Fruit fly (Drosophila melanogaster): ENCODE data around the gene rst.

rst gene

DNA sequence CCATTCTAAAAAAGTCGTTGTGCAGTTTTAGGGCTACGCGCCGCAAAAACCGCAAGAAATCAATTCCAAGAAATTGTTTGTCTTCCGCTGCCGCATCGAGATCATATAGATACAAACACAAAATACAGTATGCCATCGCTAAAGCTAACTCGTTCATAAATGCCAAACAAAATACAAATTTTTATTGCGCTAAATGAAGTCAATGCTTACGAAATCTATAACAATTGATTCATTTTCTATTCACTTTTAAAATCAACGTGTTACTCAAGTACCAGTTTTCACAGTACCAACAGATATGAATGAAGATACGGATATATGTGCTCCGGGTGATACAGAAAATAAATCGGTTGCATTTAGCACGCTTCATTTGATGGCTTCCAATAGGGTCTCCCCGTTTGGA lies 34.1 kb upstream of the rst start (continued):
- TF ChIP-seq CG12391 (tag; optimal IDR thresholded peaks at IDR 0.05) (peak; percentile 60), rib (GFP tag; IDR thresholded peaks at IDR 0.05) (no peak), CG14860 (GFP tag; IDR thresholded peaks at IDR 0.05; ENCODE audit: partially characterized antibody) (no peak), CG6272 (GFP tag; IDR thresholded peaks at IDR 0.05) (no peak), CG4360 (GFP tag; IDR thresholded peaks at IDR 0.05) (no peak), Deaf1 (tag; optimal IDR thresholded peaks at IDR 0.05) (no peak), cato (GFP tag; optimal IDR thresholded peaks at IDR 0.05; ENCODE audit: borderline replicate concordance) (no peak), ken (GFP tag; IDR thresholded peaks at IDR 0.05) (peak; percentile 78), Taf1 (GFP tag; IDR thresholded peaks at IDR 0.05) (no peak), CG10431 (GFP tag; optimal IDR thresholded peaks at IDR 0.05) (no peak), CG8944 (GFP tag; optimal IDR thresholded peaks at IDR 0.05) (peak; percentile 10), CG31388 (GFP tag; optimal IDR thresholded peaks at IDR 0.05) (peak; percentile 26), CG3407 (GFP tag; optimal IDR thresholded peaks at IDR 0.05) (peak; percentile 25), CG10274 (GFP tag; optimal IDR thresholded peaks at IDR 0.05) (no peak), br (optimal IDR thresholded peaks at IDR 0.05) (no peak), CG1832 (GFP tag; optimal IDR thresholded peaks at IDR 0.05) (no peak), CG17612 (GFP tag; IDR thresholded peaks at IDR 0.05) (no peak), Ssrp (tag; optimal IDR thresholded peaks at IDR 0.05) (peak; percentile 58), Atf6 (GFP tag; IDR thresholded peaks at IDR 0.05) (no peak), GATAe (GFP tag; conservative IDR thresholded peaks at IDR 0.05) (no peak), dmrt11E (tag; optimal IDR thresholded peaks at IDR 0.05) (peak; percentile 49), CG7745 (tag; optimal IDR thresholded peaks at IDR 0.05) (no peak), vvl (GFP tag; IDR thresholded peaks at IDR 0.05) (peak; percentile 67), ssp (GFP tag; IDR thresholded peaks at IDR 0.05) (0 out of 2 replicates have a peak, but pooled peaks have one; percentile 43), Blimp-1 (GFP tag; optimal IDR thresholded peaks at IDR 0.05) (peak; percentile 67), slp2 (GFP tag; optimal IDR thresholded peaks at IDR 0.05) (peak; percentile 25), CG17829 (tag; optimal IDR thresholded peaks at IDR 0.05) (peak; percentile 63), CG10321 (GFP tag; IDR thresholded peaks at IDR 0.05) (no peak), Asciz (GFP tag; optimal IDR thresholded peaks at IDR 0.05) (peak; percentile 43), Hey (tag; optimal IDR thresholded peaks at IDR 0.05) (no peak), unpg (GFP tag; optimal IDR thresholded peaks at IDR 0.05) (peak; percentile 77), Fer1 (GFP tag; optimal IDR thresholded peaks at IDR 0.05) (no peak), stc (GFP tag; IDR thresholded peaks at IDR 0.05) (peak; percentile 72), CG7839 (tag; optimal IDR thresholded peaks at IDR 0.05) (peak; percentile 76), CG12071 (GFP tag; optimal IDR thresholded peaks at IDR 0.05) (peak; percentile 60), Dll (GFP tag; IDR thresholded peaks at IDR 0.05; ENCODE audit: partially characterized antibody) (no peak), tll (GFP tag; optimal IDR thresholded peaks at IDR 0.05) (no peak), nau (GFP tag; optimal IDR thresholded peaks at IDR 0.05) (peak; percentile 34), jing (GFP tag; optimal IDR thresholded peaks at IDR 0.05) (peak; percentile 40), pfk (GFP tag; optimal IDR thresholded peaks at IDR 0.05) (no peak), CG17568 (GFP tag; optimal IDR thresholded peaks at IDR 0.05) (peak; percentile 32), CG8281 (tag; optimal IDR thresholded peaks at IDR 0.05) (peak; percentile 27), seq (GFP tag; IDR thresholded peaks at IDR 0.05) (no peak), sqz (GFP tag; optimal IDR thresholded peaks at IDR 0.05) (peak; percentile 21), CG4404 (GFP tag; IDR thresholded peaks at IDR 0.05) (peak; percentile 25; the same call in 1 of the 2 replicates), usp (GFP tag; optimal IDR thresholded peaks at IDR 0.05) (no peak), sima (GFP tag; optimal IDR thresholded peaks at IDR 0.05) (no peak), Atf3 (GFP tag; optimal IDR thresholded peaks at IDR 0.05) (peak; percentile 31), salm (tag; optimal IDR thresholded peaks at IDR 0.05) (peak; percentile 45), CG10267 (tag; optimal IDR thresholded peaks at IDR 0.05) (peak; percentile 26), wor (GFP tag; IDR thresholded peaks at IDR 0.05) (no peak)

Data from whole organism, embryonic.